Worm (Caenorhabditis elegans) whole organism, L4 larva: ENCODE measurements around the gene F01D5.1.

Source experiments
- D1046.2 ChIP-seq: fragments of 200-800 bp; sonication (Bioruptor generic); IDR thresholded peaks from 2 replicates; pipeline ENCODE4 v1.3.6; 2022; ENCODE audit warnings: missing genetic modification characterization, missing compliant biosample characterization
- F10B5.3 ChIP-seq: sonication (generic microtip); optimal IDR thresholded peaks from 2 replicates; lab custom pipeline; 2016; ENCODE audit warnings: mild to moderate bottlenecking, missing genetic modification characterization, missing compliant biosample characterization
- T20F7.1 ChIP-seq: fragments of 200-800 bp; sonication (Bioruptor generic); optimal IDR thresholded peaks from 2 replicates; lab custom pipeline; 2018; ENCODE audit warnings: mild to moderate bottlenecking, missing genetic modification characterization, missing compliant biosample characterization
- T26A8.4 ChIP-seq: fragments of 200-800 bp; sonication (Bioruptor generic); IDR thresholded peaks from 2 replicates; pipeline ENCODE4 v1.3.6; 2022; ENCODE audit warnings: missing genetic modification characterization, missing compliant biosample characterization
- Y5F2A.4 ChIP-seq: fragments of 200-800 bp; sonication (Bioruptor generic); optimal IDR thresholded peaks from 2 replicates; lab custom pipeline; 2018; ENCODE audit warnings: mild to moderate bottlenecking, missing genetic modification characterization, missing compliant biosample characterization
- ZK337.2 ChIP-seq: fragments of 200-800 bp; sonication (Bioruptor generic); IDR thresholded peaks from 2 replicates; pipeline ENCODE4 v1.3.6; 2022; ENCODE audit warnings: missing genetic modification reagents, missing genetic modification characterization, missing compliant biosample characterization
- aha-1 ChIP-seq: fragments of 150-350 bp; peaks from one replicate; lab custom pipeline; 2014; ENCODE audit warnings: missing biosample characterization, missing genetic modification characterization
- aly-2 ChIP-seq: sonication (generic microtip); optimal IDR thresholded peaks from 2 replicates; lab custom pipeline; 2018; ENCODE audit warnings: missing biosample characterization, missing genetic modification characterization
- ceh-32 ChIP-seq: sonication (generic microtip); optimal IDR thresholded peaks from 2 replicates; lab custom pipeline; 2016; ENCODE audit warnings: mild to moderate bottlenecking, missing genetic modification characterization, missing compliant biosample characterization; ENCODE audit not compliant: poor library complexity
- daf-16 ChIP-seq, 3 experiments: sonication (generic microtip); optimal IDR thresholded peaks; 2 replicates each; lab custom pipeline; 2016 to 2017; ENCODE audit warnings: missing genetic modification characterization in 3 of 3, missing genetic modification reagents in 3 of 3, mild to moderate bottlenecking in 2 of 3, missing compliant biosample characterization in 2 of 3, missing biosample characterization in 1 of 3, moderate library complexity in 1 of 3
- gei-8 ChIP-seq: fragments of 200-800 bp; sonication (Bioruptor generic); optimal IDR thresholded peaks from 2 replicates; lab custom pipeline; 2018; ENCODE audit warnings: mild to moderate bottlenecking, missing genetic modification characterization, missing compliant biosample characterization
- hlh-11 ChIP-seq: fragments of 200-800 bp; sonication (Bioruptor generic); optimal IDR thresholded peaks from 2 replicates; lab custom pipeline; 2018; ENCODE audit warnings: mild to moderate bottlenecking, missing genetic modification characterization, missing compliant biosample characterization
- lin-39 ChIP-seq: fragments of 150-350 bp; optimal IDR thresholded peaks from 2 replicates; lab custom pipeline; 2014; ENCODE audit warnings: missing biosample characterization, missing genetic modification reagents, missing genetic modification characterization
- mdl-1 ChIP-seq, 2 experiments: fragments of 150-350 bp in 1 of 2; sonication (generic microtip) in 1 of 2; optimal IDR thresholded peaks; 2 replicates each; lab custom pipeline; 2014 to 2017; ENCODE audit warnings: missing biosample characterization in 2 of 2, missing genetic modification characterization in 2 of 2
- mdt-29 ChIP-seq: fragments of 200-800 bp; sonication (Bioruptor generic); IDR thresholded peaks from 2 replicates; pipeline ENCODE4 v1.3.6; 2022; ENCODE audit warnings: missing genetic modification reagents, missing genetic modification characterization, missing compliant biosample characterization
- mep-1 ChIP-seq: fragments of 150-350 bp; sonication (generic microtip); optimal IDR thresholded peaks from 3 replicates; lab custom pipeline; 2014; ENCODE audit warnings: missing biosample characterization, missing genetic modification characterization
- mes-2 ChIP-seq: sonication (generic microtip); optimal IDR thresholded peaks from 2 replicates; lab custom pipeline; 2016; ENCODE audit warnings: missing genotype, mild to moderate bottlenecking, missing genetic modification characterization, missing compliant biosample characterization; ENCODE audit not compliant: poor library complexity, severe bottlenecking
- mxl-2 ChIP-seq: fragments of 200-800 bp; sonication (Bioruptor generic); conservative IDR thresholded peaks from 2 replicates; pipeline ENCODE4 v1.3.6; 2022; ENCODE audit warnings: missing genetic modification reagents, missing genetic modification characterization, missing compliant biosample characterization
- nhr-237 ChIP-seq: sonication (generic microtip); optimal IDR thresholded peaks from 2 replicates; lab custom pipeline; 2017; ENCODE audit warnings: missing biosample characterization, missing genetic modification characterization
- nhr-28 ChIP-seq: fragments of 150-350 bp; optimal IDR thresholded peaks from 2 replicates; lab custom pipeline; 2014; ENCODE audit warnings: missing biosample characterization, missing genetic modification characterization
- nhr-41 ChIP-seq: fragments of 200-800 bp; sonication (Bioruptor generic); IDR thresholded peaks from 2 replicates; pipeline ENCODE4 v1.3.6; 2022; ENCODE audit warnings: missing genetic modification reagents, missing genetic modification characterization, missing compliant biosample characterization
- nhr-48 ChIP-seq: sonication (generic microtip); optimal IDR thresholded peaks from 2 replicates; lab custom pipeline; 2016; ENCODE audit warnings: mild to moderate bottlenecking, missing genetic modification characterization, missing compliant biosample characterization
- saeg-2 ChIP-seq: fragments of 200-800 bp; sonication (Bioruptor generic); IDR thresholded peaks from 2 replicates; pipeline ENCODE4 v1.3.6; 2022; ENCODE audit warnings: missing genetic modification reagents, missing genetic modification characterization, missing compliant biosample characterization
- sdz-12 ChIP-seq: fragments of 200-800 bp; sonication (Bioruptor generic); optimal IDR thresholded peaks from 2 replicates; lab custom pipeline; 2018; ENCODE audit warnings: mild to moderate bottlenecking, missing genetic modification characterization, missing compliant biosample characterization
- set-16 ChIP-seq: fragments of 200-800 bp; sonication (Bioruptor generic); IDR thresholded peaks from 2 replicates; pipeline ENCODE4 v1.3.6; 2022; ENCODE audit warnings: missing genetic modification reagents, missing genetic modification characterization, missing compliant biosample characterization
- snpc-4 ChIP-seq: fragments of 150-350 bp; optimal IDR thresholded peaks from 2 replicates; lab custom pipeline; 2014; ENCODE audit warnings: missing biosample characterization, missing genetic modification characterization
- spr-1 ChIP-seq: sonication (generic microtip); optimal IDR thresholded peaks from 2 replicates; lab custom pipeline; 2016; ENCODE audit warnings: mild to moderate bottlenecking, missing genetic modification characterization, missing compliant biosample characterization
- unc-62 ChIP-seq, 3 experiments: fragments of 150-350 bp in 1 of 3; sonication (generic microtip); optimal IDR thresholded peaks in 2 of 3; peaks in 1 of 3; 1 replicate in 1 of 3; 2 replicates in 2 of 3; lab custom pipeline; 2014 to 2017; ENCODE audit warnings: missing biosample characterization in 3 of 3, missing genetic modification characterization in 3 of 3, missing genetic modification reagents in 3 of 3, missing genotype in 1 of 3
- vab-7 ChIP-seq: fragments of 200-800 bp; sonication (Bioruptor generic); IDR thresholded peaks from 2 replicates; pipeline ENCODE4 v1.3.6; 2022; ENCODE audit warnings: missing genetic modification reagents, missing genetic modification characterization, missing compliant biosample characterization
- zfp-2 ChIP-seq: sonication (generic microtip); optimal IDR thresholded peaks from 2 replicates; lab custom pipeline; 2016; ENCODE audit warnings: mild to moderate bottlenecking, missing genetic modification characterization, missing compliant biosample characterization

Gene F01D5.1

DNA sequence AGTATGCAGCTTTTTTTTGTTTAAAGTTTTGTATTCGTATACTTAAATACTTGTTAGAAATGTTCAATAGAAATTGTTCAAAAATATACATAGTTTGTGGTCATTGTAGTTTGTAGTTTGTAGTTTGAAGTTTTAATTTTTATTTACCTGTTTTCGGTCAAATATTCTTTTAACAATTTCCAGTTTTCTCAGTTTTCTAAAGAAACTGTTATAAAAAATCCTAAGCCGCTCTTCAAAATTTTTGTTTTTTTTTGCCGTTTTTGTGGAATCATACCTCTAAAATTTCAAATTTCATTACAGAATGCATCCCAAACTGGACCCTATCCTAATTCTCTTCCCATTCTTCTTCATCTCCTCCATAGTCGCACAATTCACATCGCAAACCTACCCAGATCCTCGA is 8.8 kb upstream of the F01D5.1 start, which contains the start of gene F01D5.6:
Gene F01D5.6, plus strand, starts transcription at position 301 of the 400 bp plus-strand sequence.
- no peak for TF ChIP-seq zfp-2 (tag; lab: Kevin White, UChicago)
- no peak for TF ChIP-seq Y5F2A.4 (GFP tag; lab: Kevin White, UChicago)
- TF ChIP-seq mxl-2 (GFP tag; lab: Robert Waterston, UW), result no peak
- no peak for TF ChIP-seq T20F7.1
- no peak for TF ChIP-seq D1046.2 (GFP tag; lab: Robert Waterston, UW)
- no peak for TF ChIP-seq mep-1 (tag; lab: Kevin White, UChicago)
- TF ChIP-seq ZK337.2 (GFP tag; lab: Robert Waterston, UW), result no peak

DNA sequence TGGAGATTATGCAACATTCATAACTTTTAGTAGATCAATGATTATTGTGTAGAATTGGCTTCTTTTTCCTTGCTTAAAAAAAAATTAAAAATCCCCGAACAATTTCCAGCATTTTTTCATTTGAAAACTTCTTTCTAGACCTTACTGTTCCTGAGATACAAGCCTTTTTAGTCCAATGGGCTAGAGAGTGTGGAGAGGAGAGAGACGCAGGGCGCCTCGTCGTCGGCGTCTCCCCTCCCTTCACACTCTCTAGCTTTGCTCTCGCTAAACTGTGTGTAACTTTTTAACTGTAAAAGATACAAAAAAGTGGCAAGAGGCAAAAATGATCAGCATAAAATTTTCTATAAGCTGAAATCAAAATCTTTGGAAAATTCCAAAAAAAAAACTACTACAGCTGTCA is 7.8 kb upstream of the F01D5.1 start:
- TF ChIP-seq ceh-32 (tag; lab: Kevin White, UChicago) (no peak), mdl-1 (tag; optimal IDR thresholded peaks at IDR 0.05; lab: Kevin White, UChicago) (no peak), aha-1 (tag; lab: Kevin White, UChicago) (no peak)

DNA sequence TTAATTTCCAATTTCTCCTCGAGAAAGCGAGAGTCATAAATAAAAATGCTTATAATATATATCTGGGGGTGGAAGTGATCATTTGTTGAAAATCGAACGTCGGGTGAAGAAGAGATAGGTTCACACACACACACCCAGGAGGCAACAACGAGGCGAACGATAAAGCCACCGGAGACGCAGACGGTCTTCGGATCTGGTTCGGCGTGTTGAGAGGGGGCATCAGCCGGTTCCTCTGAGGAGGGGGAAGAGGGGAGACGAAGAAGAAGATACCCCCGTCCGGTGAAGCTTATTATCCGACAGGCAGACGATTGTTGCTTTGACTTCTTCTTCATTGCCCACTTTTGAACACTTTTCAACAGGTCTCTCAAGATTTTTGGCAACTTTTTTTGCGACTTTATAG is 7.4 kb upstream of the F01D5.1 start:
- TF ChIP-seq gei-8 (GFP tag; lab: Kevin White, UChicago) (no peak), nhr-48 (tag; lab: Kevin White, UChicago) (peak; percentile 23), nhr-237 (tag; lab: Kevin White, UChicago) (no peak), sdz-12 (GFP tag; lab: Kevin White, UChicago) (no peak), T26A8.4 (GFP tag; lab: Robert Waterston, UW) (0 out of 2 replicates have a peak, but pooled peaks have one; percentile 20), aha-1 (tag; lab: Kevin White, UChicago) (peak; percentile 35), hlh-11 (tag; lab: Kevin White, UChicago) (peak; percentile 51), vab-7 (GFP tag; lab: Robert Waterston, UW) (no peak), nhr-41 (GFP tag; lab: Robert Waterston, UW) (no peak), Y5F2A.4 (GFP tag; lab: Kevin White, UChicago) (no peak), mes-2 (tag; lab: Kevin White, UChicago) (no peak), saeg-2 (GFP tag; lab: Robert Waterston, UW) (no peak), F10B5.3 (tag; lab: Kevin White, UChicago) (no peak), spr-1 (tag; lab: Kevin White, UChicago) (no peak), lin-39 (no peak), set-16 (GFP tag; lab: Robert Waterston, UW) (peak; percentile 57; the same call in 1 of the 2 replicates), mdl-1 (tag; optimal IDR thresholded peaks at IDR 0.05; lab: Kevin White, UChicago) (peak in 1 of 2 experiments; percentile 7), aly-2 (tag; lab: Kevin White, UChicago) (no peak)

DNA sequence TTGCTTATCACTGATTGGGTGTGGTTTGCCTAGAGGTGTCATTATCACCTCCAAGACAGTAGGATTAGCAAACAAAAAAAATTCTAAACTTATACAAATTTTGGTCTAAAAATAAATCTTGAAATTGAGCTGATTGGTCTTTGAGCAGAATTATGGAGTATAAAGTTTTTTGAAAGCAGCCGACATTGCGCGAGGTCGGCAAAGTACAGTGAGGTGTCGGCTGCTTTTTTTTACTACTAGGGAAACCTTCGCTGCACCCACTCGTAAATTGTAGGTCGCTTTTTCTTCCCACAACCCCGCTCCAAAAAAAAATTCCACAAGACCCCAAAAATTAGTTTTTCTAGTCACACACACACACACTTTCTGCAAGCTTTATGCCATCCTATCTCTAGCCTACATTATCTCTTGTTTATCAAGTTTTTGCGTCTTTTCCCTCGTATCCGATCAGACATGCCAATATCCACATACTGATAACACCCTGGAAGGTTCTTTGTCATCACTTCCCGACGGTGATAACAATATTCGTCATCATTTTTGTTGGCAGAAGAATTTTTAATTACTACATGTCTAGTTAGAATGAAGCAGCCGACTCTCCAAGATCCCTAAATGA is 6.5 kb upstream of the F01D5.1 start:
- TF ChIP-seq snpc-4 (tag; lab: Kevin White, UChicago) (peak; percentile 41), D1046.2 (GFP tag; lab: Robert Waterston, UW) (no peak), nhr-28 (tag; lab: Kevin White, UChicago) (peak; percentile 51), mdt-29 (GFP tag; lab: Robert Waterston, UW) (no peak), mdl-1 (tag; optimal IDR thresholded peaks at IDR 0.05; lab: Kevin White, UChicago) (no peak), hlh-11 (tag; lab: Kevin White, UChicago) (peak; percentile 12)

DNA sequence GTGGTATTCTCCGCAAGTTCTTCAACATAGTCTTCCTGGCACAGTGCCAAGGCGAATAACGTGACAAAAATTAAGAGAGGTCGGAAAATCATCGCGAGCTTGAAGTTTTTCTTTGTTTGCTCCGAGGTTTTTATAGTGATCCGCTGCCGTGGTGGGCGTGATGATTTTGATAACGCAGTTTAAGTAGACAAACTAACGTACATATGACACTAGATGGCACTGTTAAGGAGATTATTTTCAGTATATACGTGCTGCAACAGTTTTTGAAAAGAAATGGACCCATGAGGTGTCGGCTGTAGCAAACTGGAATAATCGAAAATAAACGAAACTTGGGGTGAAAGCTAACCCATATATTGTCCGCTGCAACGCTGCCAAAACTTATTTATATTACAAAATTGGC is 4.8 kb upstream of the F01D5.1 start, which contains the start of gene F01D5.5:
Gene F01D5.5, minus strand, starts transcription at position 101 of the 400 bp plus-strand sequence.
- TF ChIP-seq unc-62 (GFP tag; optimal IDR thresholded peaks at IDR 0.05 in 1 of 2; lab: Kevin White, UChicago), result peak in 1 of 2 experiments; percentile 30
- no peak for TF ChIP-seq unc-62 (tag; optimal IDR thresholded peaks at IDR 0.05; lab: Kevin White, UChicago)
- TF ChIP-seq daf-16 (GFP tag; optimal IDR thresholded peaks at IDR 0.05; lab: Kevin White, UChicago), result no peak
- TF ChIP-seq daf-16 (tag; optimal IDR thresholded peaks at IDR 0.05; lab: Kevin White, UChicago), result peak; percentile 15
- TF ChIP-seq ceh-32 (tag; lab: Kevin White, UChicago), result no peak
